Worm (Caenorhabditis elegans) whole organism, late embryonic: ENCODE data around the gene srx-50.

Experiments used
- C08G9.2 ChIP-seq: sonication (generic microtip); optimal IDR thresholded peaks from 2 replicates; lab custom pipeline; 2016; ENCODE audit warnings: mild to moderate bottlenecking, missing genetic modification characterization, moderate library complexity, missing compliant biosample characterization
- C38D4.7 ChIP-seq: fragments of 200-800 bp; sonication (Bioruptor generic); optimal IDR thresholded peaks from 2 replicates; lab custom pipeline; 2018; ENCODE audit warnings: mild to moderate bottlenecking, missing genetic modification characterization, moderate library complexity, missing compliant biosample characterization
- F13H6.1 ChIP-seq: sonication (generic microtip); optimal IDR thresholded peaks from 2 replicates; lab custom pipeline; 2016; ENCODE audit warnings: missing genetic modification characterization, missing compliant biosample characterization
- K02D7.2 ChIP-seq: sonication (generic microtip); optimal IDR thresholded peaks from 2 replicates; lab custom pipeline; 2017; ENCODE audit warnings: mild to moderate bottlenecking, missing genetic modification characterization, missing compliant biosample characterization
- K09A11.1 ChIP-seq: sonication (generic microtip); optimal IDR thresholded peaks from 2 replicates; lab custom pipeline; 2017; ENCODE audit warnings: antibody characterized with exemption, mild to moderate bottlenecking, missing genetic modification characterization, missing compliant biosample characterization; ENCODE audit not compliant: insufficient read depth
- ahr-1 ChIP-seq: sonication (generic microtip); optimal IDR thresholded peaks from 2 replicates; lab custom pipeline; 2016; ENCODE audit warnings: missing genetic modification characterization, missing compliant biosample characterization
- ceh-19 ChIP-seq: fragments of 200-800 bp; sonication (Bioruptor generic); optimal IDR thresholded peaks from 2 replicates; lab custom pipeline; 2018; ENCODE audit warnings: mild to moderate bottlenecking, missing genetic modification characterization, missing compliant biosample characterization
- ceh-22 ChIP-seq: sonication (generic microtip); optimal IDR thresholded peaks from 2 replicates; lab custom pipeline; 2017; ENCODE audit warnings: missing biosample characterization, missing genetic modification characterization
- ceh-24 ChIP-seq: sonication (generic microtip); optimal IDR thresholded peaks from 2 replicates; lab custom pipeline; 2016; ENCODE audit warnings: mild to moderate bottlenecking, missing genetic modification characterization, missing compliant biosample characterization
- ceh-31 ChIP-seq: sonication (generic microtip); optimal IDR thresholded peaks from 2 replicates; lab custom pipeline; 2016; ENCODE audit warnings: missing genetic modification characterization, missing compliant biosample characterization
- ceh-6 ChIP-seq: fragments of 200-800 bp; sonication (Bioruptor generic); optimal IDR thresholded peaks from 2 replicates; lab custom pipeline; 2018; ENCODE audit warnings: mild to moderate bottlenecking, missing genetic modification characterization, missing compliant biosample characterization
- che-1 ChIP-seq: sonication (generic microtip); optimal IDR thresholded peaks from 2 replicates; lab custom pipeline; 2016; ENCODE audit warnings: mild to moderate bottlenecking, missing genetic modification characterization, missing compliant biosample characterization
- dmd-4 ChIP-seq: sonication (generic microtip); optimal IDR thresholded peaks from 2 replicates; lab custom pipeline; 2016; ENCODE audit warnings: borderline replicate concordance, missing genetic modification characterization, missing compliant biosample characterization
- dve-1 ChIP-seq: sonication (generic microtip); optimal IDR thresholded peaks from 2 replicates; lab custom pipeline; 2017; ENCODE audit warnings: antibody characterized with exemption, mild to moderate bottlenecking, missing genetic modification characterization, missing compliant biosample characterization
- elt-2 ChIP-seq: sonication (generic microtip); optimal IDR thresholded peaks from 2 replicates; lab custom pipeline; 2016; ENCODE audit warnings: missing genetic modification reagents, missing genetic modification characterization, missing compliant biosample characterization
- eyg-1 ChIP-seq: sonication (generic microtip); optimal IDR thresholded peaks from 2 replicates; lab custom pipeline; 2016; ENCODE audit warnings: missing genotype, missing genetic modification characterization, missing compliant biosample characterization
- fax-1 ChIP-seq: sonication (generic microtip); optimal IDR thresholded peaks from 2 replicates; lab custom pipeline; 2016; ENCODE audit warnings: missing genotype, missing genetic modification characterization, missing compliant biosample characterization
- gmeb-2 ChIP-seq: sonication (generic microtip); optimal IDR thresholded peaks from 2 replicates; lab custom pipeline; 2016; ENCODE audit warnings: missing genetic modification characterization, inconsistent platforms, missing compliant biosample characterization
- lim-6 ChIP-seq: sonication (generic microtip); optimal IDR thresholded peaks from 2 replicates; lab custom pipeline; 2016; ENCODE audit warnings: missing genetic modification characterization, missing compliant biosample characterization
- lin-11 ChIP-seq: fragments of 200-800 bp; sonication (Bioruptor generic); optimal IDR thresholded peaks from 2 replicates; lab custom pipeline; 2018; ENCODE audit warnings: mild to moderate bottlenecking, missing genetic modification characterization, missing compliant biosample characterization
- madf-2 ChIP-seq: sonication (generic microtip); optimal IDR thresholded peaks from 2 replicates; lab custom pipeline; 2017; ENCODE audit warnings: missing genetic modification characterization, missing compliant biosample characterization
- mec-3 ChIP-seq: sonication (generic microtip); optimal IDR thresholded peaks from 2 replicates; lab custom pipeline; 2016; ENCODE audit warnings: borderline replicate concordance, missing genetic modification characterization, missing compliant biosample characterization
- nfya-1 ChIP-seq: sonication (generic microtip); optimal IDR thresholded peaks from 2 replicates; lab custom pipeline; 2017; ENCODE audit warnings: missing genetic modification characterization, mild to moderate bottlenecking, missing compliant biosample characterization, antibody characterized with exemption, moderate library complexity
- nhr-232 ChIP-seq: sonication (generic microtip); optimal IDR thresholded peaks from 2 replicates; lab custom pipeline; 2016; ENCODE audit warnings: missing genetic modification characterization, missing compliant biosample characterization
- pax-1 ChIP-seq: fragments of 150-350 bp; optimal IDR thresholded peaks from 2 replicates; lab custom pipeline; 2014; ENCODE audit warnings: missing biosample characterization, missing genetic modification characterization
- pha-2 ChIP-seq: sonication (generic microtip); optimal IDR thresholded peaks from 2 replicates; lab custom pipeline; 2017; ENCODE audit warnings: mild to moderate bottlenecking, missing genetic modification characterization, missing compliant biosample characterization
- pha-4 ChIP-seq: fragments of 150-350 bp; optimal IDR thresholded peaks from 2 replicates; lab custom pipeline; 2018; ENCODE audit warnings: missing biosample characterization, missing genetic modification reagents, missing genetic modification characterization
- pqm-1 ChIP-seq: sonication (generic microtip); optimal IDR thresholded peaks from 2 replicates; lab custom pipeline; 2016; ENCODE audit warnings: missing genetic modification characterization, missing compliant biosample characterization
- pros-1 ChIP-seq: fragments of 150-350 bp; optimal IDR thresholded peaks from 2 replicates; lab custom pipeline; 2014; ENCODE audit warnings: missing biosample characterization, missing genetic modification reagents, missing genetic modification characterization
- rnt-1 ChIP-seq: sonication (generic microtip); optimal IDR thresholded peaks from 2 replicates; lab custom pipeline; 2016; ENCODE audit warnings: missing genetic modification characterization, missing compliant biosample characterization
- sox-4 ChIP-seq: sonication (generic microtip); optimal IDR thresholded peaks from 2 replicates; lab custom pipeline; 2017; ENCODE audit warnings: mild to moderate bottlenecking, missing genetic modification characterization, inconsistent platforms, missing compliant biosample characterization
- syd-9 ChIP-seq: sonication (generic microtip); optimal IDR thresholded peaks from 2 replicates; lab custom pipeline; 2016; ENCODE audit warnings: mild to moderate bottlenecking, missing genetic modification characterization, moderate library complexity, missing compliant biosample characterization
- tbx-7 ChIP-seq: sonication (generic microtip); optimal IDR thresholded peaks from 2 replicates; lab custom pipeline; 2016; ENCODE audit warnings: missing genotype, missing genetic modification characterization, missing compliant biosample characterization
- unc-3 ChIP-seq, 2 experiments: fragments of 200-800 bp in 1 of 2; sonication (Bioruptor generic) in 1 of 2; sonication (generic microtip) in 1 of 2; conservative IDR thresholded peaks in 1 of 2; optimal IDR thresholded peaks in 1 of 2; 2 replicates each; pipeline versions ENCODE4 v1.3.6 to Lab custom; 2016 to 2022; ENCODE audit warnings: missing compliant biosample characterization in 2 of 2, missing genetic modification characterization in 2 of 2, missing genetic modification reagents in 1 of 2
- unc-42 ChIP-seq: sonication (generic microtip); optimal IDR thresholded peaks from 2 replicates; lab custom pipeline; 2016; ENCODE audit warnings: missing genotype, missing genetic modification characterization, missing compliant biosample characterization
- unc-55 ChIP-seq: sonication (generic microtip); optimal IDR thresholded peaks from 2 replicates; lab custom pipeline; 2017; ENCODE audit warnings: missing biosample characterization, missing genetic modification reagents, missing genetic modification characterization
- unc-86 ChIP-seq: sonication (generic microtip); optimal IDR thresholded peaks from 2 replicates; lab custom pipeline; 2016; ENCODE audit warnings: missing genetic modification characterization, missing compliant biosample characterization
- ztf-16 ChIP-seq: sonication (generic microtip); optimal IDR thresholded peaks from 2 replicates; lab custom pipeline; 2017; ENCODE audit warnings: missing genetic modification characterization, missing compliant biosample characterization

The srx-50 gene

DNA sequence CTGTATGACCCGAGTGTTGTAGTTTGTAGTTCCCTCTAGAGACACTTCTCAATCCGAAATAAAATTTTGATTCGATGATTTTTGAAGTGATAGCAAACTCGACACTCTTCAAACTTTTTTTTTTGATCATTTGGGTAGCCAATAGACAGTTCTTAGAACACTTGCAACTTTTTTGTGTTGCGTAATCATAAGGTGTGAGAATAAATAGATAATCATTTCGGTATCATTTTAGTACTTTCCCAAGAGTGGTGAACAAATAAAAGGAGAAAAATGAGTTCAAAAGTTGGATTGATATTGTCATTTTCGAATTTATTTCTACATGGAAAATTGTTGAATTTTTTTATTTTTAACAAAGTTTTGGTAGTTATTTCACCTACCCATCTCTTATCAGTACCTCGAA lies 32.9 kb upstream of the srx-50 start:
- TF ChIP-seq ztf-16 (tag; lab: Kevin White, UChicago) (no peak), tbx-7 (tag; lab: Kevin White, UChicago) (no peak), ceh-6 (GFP tag; lab: Kevin White, UChicago) (no peak), pqm-1 (tag; lab: Kevin White, UChicago) (no peak), F13H6.1 (tag; lab: Kevin White, UChicago) (no peak), unc-86 (tag; lab: Kevin White, UChicago) (no peak), sox-4 (tag; lab: Kevin White, UChicago) (no peak), K09A11.1 (no peak), elt-2 (tag; lab: Kevin White, UChicago) (no peak), lim-6 (tag; lab: Kevin White, UChicago) (no peak), unc-55 (GFP tag; lab: Kevin White, UChicago) (no peak), madf-2 (tag; lab: Kevin White, UChicago) (no peak), rnt-1 (tag; lab: Kevin White, UChicago) (no peak), eyg-1 (tag; lab: Kevin White, UChicago) (no peak)
- TF ChIP-seq, all 69 proteins: peak for 0

DNA sequence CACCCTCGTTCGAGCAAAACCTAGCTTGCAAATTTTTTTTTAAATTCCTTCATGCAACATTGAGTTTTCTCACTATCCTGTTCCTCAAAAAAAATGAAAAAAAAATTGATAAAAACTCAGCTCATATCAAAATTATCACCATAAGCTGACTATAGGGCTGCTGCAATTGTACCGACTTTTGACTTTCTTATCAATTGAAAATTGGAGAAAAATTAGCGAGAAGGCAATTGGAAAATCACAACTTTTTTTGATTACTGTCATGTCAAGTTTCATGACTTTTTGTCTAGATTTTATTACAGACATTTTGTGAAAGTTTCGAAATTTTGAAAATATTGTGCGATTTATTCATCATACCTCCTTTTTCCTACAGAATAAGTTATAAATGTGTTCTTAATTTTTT lies 31.9 kb upstream of the srx-50 start:
- TF ChIP-seq pha-4 (tag; lab: Kevin White, UChicago), result no peak
- no peak for TF ChIP-seq C08G9.2 (tag; lab: Kevin White, UChicago)
- no peak for TF ChIP-seq elt-2 (tag; lab: Kevin White, UChicago)
- no peak for TF ChIP-seq ahr-1 (tag; lab: Kevin White, UChicago)
- TF ChIP-seq ceh-19 (GFP tag; lab: Kevin White, UChicago), result no peak
- TF ChIP-seq pros-1 (tag; lab: Kevin White, UChicago), result no peak
- no peak for TF ChIP-seq ceh-31
- TF ChIP-seq unc-3 (GFP tag; conservative IDR thresholded peaks at IDR 0.05; lab: Robert Waterston, UW), result no peak
- TF ChIP-seq unc-3 (tag; optimal IDR thresholded peaks at IDR 0.05; lab: Kevin White, UChicago), result no peak
- TF ChIP-seq pha-2 (tag; lab: Kevin White, UChicago), result no peak
- no peak for TF ChIP-seq nhr-232 (tag; lab: Kevin White, UChicago)
- TF ChIP-seq sox-4 (tag; lab: Kevin White, UChicago), result no peak
- TF ChIP-seq nfya-1 (tag; lab: Kevin White, UChicago), result no peak
- TF ChIP-seq syd-9 (tag; lab: Kevin White, UChicago), result no peak
- no peak for TF ChIP-seq lin-11

ce11 chrIV:7031019-7031418 lies 26.8 kb upstream of the srx-50 start:
- TF ChIP-seq pax-1 (tag; lab: Kevin White, UChicago) (no peak), fax-1 (no peak), pqm-1 (tag; lab: Kevin White, UChicago) (no peak), unc-55 (GFP tag; lab: Kevin White, UChicago) (no peak), pros-1 (tag; lab: Kevin White, UChicago) (no peak), che-1 (tag; lab: Kevin White, UChicago) (no peak), ceh-22 (tag; lab: Kevin White, UChicago) (no peak), dve-1 (tag; lab: Kevin White, UChicago) (no peak), lim-6 (tag; lab: Kevin White, UChicago) (no peak), dmd-4 (tag; lab: Kevin White, UChicago) (no peak), tbx-7 (tag; lab: Kevin White, UChicago) (no peak), pha-2 (tag; lab: Kevin White, UChicago) (no peak), gmeb-2 (tag; lab: Kevin White, UChicago) (no peak), nfya-1 (tag; lab: Kevin White, UChicago) (no peak), unc-42 (tag; lab: Kevin White, UChicago) (no peak)

DNA sequence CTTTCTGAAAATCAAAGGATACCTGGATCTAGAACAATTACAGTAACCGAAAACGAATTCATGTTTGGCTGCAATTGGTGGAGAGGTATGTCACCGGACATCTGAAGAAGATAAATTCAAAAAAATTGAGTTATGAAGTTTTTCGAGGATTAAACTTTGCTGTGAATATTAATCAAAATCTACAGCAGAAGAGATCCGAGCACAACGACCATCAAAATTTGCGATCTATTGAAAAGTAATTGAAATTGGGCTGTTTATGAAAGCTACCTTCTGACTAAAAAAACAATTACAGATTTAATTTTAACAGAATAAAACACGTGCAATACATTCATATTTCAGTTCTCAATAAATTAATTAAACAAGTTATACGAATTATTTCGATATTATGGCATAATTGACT lies 25.3 kb upstream of the srx-50 start, which contains the start of gene C06G3.8:
C06G3.8 (minus strand) TSS at position 101 of the 400 bp plus-strand sequence.
- TF ChIP-seq ceh-24, result no peak
- TF ChIP-seq fax-1, result no peak
- no peak for TF ChIP-seq mec-3 (tag; lab: Kevin White, UChicago)
- TF ChIP-seq K02D7.2 (tag; lab: Kevin White, UChicago), result no peak
- no peak for TF ChIP-seq C38D4.7 (GFP tag; lab: Kevin White, UChicago)
